Worm (Caenorhabditis elegans): ENCODE data around the gene exos-8.

exos-8 gene

DNA sequence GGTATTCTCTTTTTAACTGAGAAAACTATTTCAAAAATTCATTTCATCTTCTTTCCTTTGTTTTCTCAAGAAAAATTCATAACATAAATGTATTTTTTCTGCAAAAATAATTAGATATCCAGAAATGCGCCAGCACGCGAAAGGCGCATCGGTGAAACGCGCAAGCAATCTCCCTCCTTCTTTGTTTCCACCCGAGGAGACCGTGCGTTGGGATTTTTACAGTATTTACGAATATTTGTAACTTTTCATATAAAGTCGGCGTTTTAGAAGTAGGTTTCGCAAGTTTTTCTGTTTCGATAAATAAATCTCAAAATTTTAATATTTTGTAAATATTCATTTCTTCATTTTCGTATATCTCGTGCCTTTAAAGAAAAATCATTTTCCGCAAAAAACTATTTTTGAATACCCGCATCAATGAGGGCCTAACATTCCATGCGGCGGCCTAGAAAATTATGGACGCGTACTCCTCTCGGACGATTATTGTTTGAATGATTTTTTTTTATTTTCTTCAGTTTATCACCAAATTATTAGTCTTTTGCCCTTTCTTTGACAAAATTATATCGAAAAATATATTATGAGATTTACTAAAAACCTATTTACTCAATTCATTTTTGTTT lies 35.0 kb downstream of the exos-8 start, which contains the start of gene ssup-72 (continued):
- TF ChIP-seq attf-6 (GFP tag; IDR thresholded peaks at IDR 0.05) (no peak), F10E7.11 (tag; optimal IDR thresholded peaks at IDR 0.05) (no peak), T07F8.4 (tag; optimal IDR thresholded peaks at IDR 0.05) (no peak), Y67H2A.10 (GFP tag; conservative IDR thresholded peaks at IDR 0.05) (no peak), egl-44 (GFP tag; IDR thresholded peaks at IDR 0.05) (no peak)

DNA sequence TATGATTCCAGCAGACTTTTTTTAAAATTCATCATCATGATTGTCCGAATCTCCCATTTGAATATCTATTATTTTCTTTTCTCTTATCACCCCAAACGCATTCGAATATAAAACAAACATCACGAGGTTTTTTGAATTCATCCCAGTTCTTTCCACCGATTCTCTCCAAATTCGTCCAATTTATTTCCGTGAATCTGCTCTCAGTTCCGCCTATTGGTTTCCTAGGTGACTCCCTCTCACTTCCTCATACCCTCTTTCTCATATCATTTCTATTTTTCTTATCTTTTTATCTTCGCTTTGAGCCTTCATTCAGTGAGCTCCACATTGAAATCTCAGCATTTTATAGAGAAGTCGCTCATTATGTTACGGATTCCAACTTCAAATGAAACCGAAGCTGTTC lies 37.6 kb downstream of the exos-8 start, which contains the start of gene T13C2.7:
Gene T13C2.7, plus strand, starts transcription at position 301 of the 400 bp plus-strand sequence.
- TF ChIP-seq D2030.7 (GFP tag; IDR thresholded peaks at IDR 0.05) (no peak), lin-40 (tag; optimal IDR thresholded peaks at IDR 0.05) (no peak), ztf-28 (GFP tag; IDR thresholded peaks at IDR 0.05) (no peak), ccch-3 (GFP tag; optimal IDR thresholded peaks at IDR 0.05) (no peak), rcor-1 (GFP tag; IDR thresholded peaks at IDR 0.05) (no peak), sdz-38 (tag; optimal IDR thresholded peaks at IDR 0.05) (no peak), egrh-3 (GFP tag; IDR thresholded peaks at IDR 0.05) (no peak), B0336.3 (GFP tag; IDR thresholded peaks at IDR 0.05) (no peak)

DNA sequence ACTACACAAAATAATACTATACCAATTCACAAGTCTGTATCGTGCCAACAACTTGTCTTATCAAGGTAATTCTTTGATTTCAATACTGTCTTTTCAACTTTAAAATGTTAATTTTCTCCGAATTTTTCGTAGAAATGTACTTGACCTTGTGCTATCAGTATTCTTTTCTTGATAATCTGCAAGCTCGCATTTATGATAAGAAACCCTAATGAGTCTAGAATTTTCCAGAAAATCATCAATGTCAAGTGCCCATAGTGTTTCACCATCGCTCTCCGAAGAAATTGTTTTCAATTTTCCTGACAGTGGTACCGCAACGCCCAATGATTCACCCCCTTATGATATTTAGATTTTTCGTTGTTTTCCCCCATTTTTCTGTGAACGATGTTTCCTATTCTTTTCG lies 39.7 kb downstream of the exos-8 start:
- TF ChIP-seq xnd-1 (tag; optimal IDR thresholded peaks at IDR 0.05) (no peak), hlh-12 (tag; optimal IDR thresholded peaks at IDR 0.05) (no peak), cebp-1 (GFP tag; IDR thresholded peaks at IDR 0.05) (no peak), cebp-1 (tag; optimal IDR thresholded peaks at IDR 0.05) (peak; percentile 9), nhr-80 (tag; optimal IDR thresholded peaks at IDR 0.05) (peak; percentile 44), ceh-58 (GFP tag; IDR thresholded peaks at IDR 0.05) (no peak), mel-28 (tag; optimal IDR thresholded peaks at IDR 0.05; ENCODE audit: borderline replicate concordance) (no peak), F23B12.7 (tag; optimal IDR thresholded peaks at IDR 0.05; ENCODE audit: insufficient read depth) (no peak), Y95B8A.8 (GFP tag; IDR thresholded peaks at IDR 0.05) (no peak), ceh-91 (GFP tag; IDR thresholded peaks at IDR 0.05) (no peak), snpc-1.3 (tag; optimal IDR thresholded peaks at IDR 0.05; ENCODE audit: insufficient read depth) (no peak), attf-6 (GFP tag; IDR thresholded peaks at IDR 0.05) (no peak), rpc-1 (optimal IDR thresholded peaks at IDR 0.05) (no peak), rpc-1 (tag; optimal IDR thresholded peaks at IDR 0.05) (no peak), nfyb-1 (GFP tag; IDR thresholded peaks at IDR 0.05) (no peak), K12H6.12 (tag; optimal IDR thresholded peaks at IDR 0.05) (no peak), atf-7 (tag; optimal IDR thresholded peaks at IDR 0.05) (no peak), bed-2 (GFP tag; IDR thresholded peaks at IDR 0.05) (no peak), F49E8.2 (tag; optimal IDR thresholded peaks at IDR 0.05; ENCODE audit: insufficient read depth) (no peak), hsf-1 (GFP tag; IDR thresholded peaks at IDR 0.05) (peak; percentile 48; the same call in 1 of the 2 replicates)

ce11 chrII:6781983-6782382 lies 40.5 kb downstream of the exos-8 start:
- no peak for TF ChIP-seq lin-26 (GFP tag; IDR thresholded peaks at IDR 0.05)
- no peak for TF ChIP-seq ceh-100 (GFP tag; IDR thresholded peaks at IDR 0.05)
- no peak for TF ChIP-seq hlh-26 (GFP tag; conservative IDR thresholded peaks at IDR 0.05)
- peak; percentile 85 for TF ChIP-seq madf-8 (GFP tag; conservative IDR thresholded peaks at IDR 0.05)
- no peak for TF ChIP-seq Y79H2A.3 (GFP tag; conservative IDR thresholded peaks at IDR 0.05)
- TF ChIP-seq rcor-1 (GFP tag; IDR thresholded peaks at IDR 0.05) = no peak
- no peak for TF ChIP-seq B0336.3 (GFP tag; IDR thresholded peaks at IDR 0.05)
- TF ChIP-seq aptf-3 (GFP tag; IDR thresholded peaks at IDR 0.05) = no peak
- TF ChIP-seq F39B2.1 (GFP tag; IDR thresholded peaks at IDR 0.05) = no peak
- no peak for TF ChIP-seq F57C9.4 (tag; optimal IDR thresholded peaks at IDR 0.05)
- no peak for TF ChIP-seq C06A6.2 (GFP tag; conservative IDR thresholded peaks at IDR 0.05)
- TF ChIP-seq lsy-27 (tag; optimal IDR thresholded peaks at IDR 0.05; ENCODE audit: borderline replicate concordance, insufficient read depth) = no peak
- TF ChIP-seq snpc-1.3 (tag; optimal IDR thresholded peaks at IDR 0.05; ENCODE audit: insufficient read depth) = peak; percentile 37
- no peak for TF ChIP-seq dpff-1 (tag; optimal IDR thresholded peaks at IDR 0.05)
- TF ChIP-seq aptf-2 (GFP tag; conservative IDR thresholded peaks at IDR 0.05) = no peak
- peak; percentile 91 for TF ChIP-seq madf-6 (GFP tag; IDR thresholded peaks at IDR 0.05)
